Worm (Caenorhabditis elegans) whole organism, late embryonic: ENCODE measurements around the gene F47D12.7.

Source experiments
- C08G9.2 ChIP-seq: sonication (generic microtip); optimal IDR thresholded peaks from 2 replicates; lab custom pipeline; 2016; ENCODE audit warnings: mild to moderate bottlenecking, missing genetic modification characterization, moderate library complexity, missing compliant biosample characterization
- K02D7.2 ChIP-seq: sonication (generic microtip); optimal IDR thresholded peaks from 2 replicates; lab custom pipeline; 2017; ENCODE audit warnings: mild to moderate bottlenecking, missing genetic modification characterization, missing compliant biosample characterization
- K09A11.1 ChIP-seq: sonication (generic microtip); optimal IDR thresholded peaks from 2 replicates; lab custom pipeline; 2017; ENCODE audit warnings: antibody characterized with exemption, mild to moderate bottlenecking, missing genetic modification characterization, missing compliant biosample characterization; ENCODE audit not compliant: insufficient read depth
- ceh-18 ChIP-seq: sonication (generic microtip); optimal IDR thresholded peaks from 2 replicates; lab custom pipeline; 2016; ENCODE audit warnings: missing genetic modification characterization, missing compliant biosample characterization
- ceh-19 ChIP-seq: fragments of 200-800 bp; sonication (Bioruptor generic); optimal IDR thresholded peaks from 2 replicates; lab custom pipeline; 2018; ENCODE audit warnings: mild to moderate bottlenecking, missing genetic modification characterization, missing compliant biosample characterization
- ceh-2 ChIP-seq: sonication (generic microtip); optimal IDR thresholded peaks from 2 replicates; lab custom pipeline; 2016; ENCODE audit warnings: missing genotype, missing genetic modification characterization, missing compliant biosample characterization
- ceh-22 ChIP-seq: sonication (generic microtip); optimal IDR thresholded peaks from 2 replicates; lab custom pipeline; 2017; ENCODE audit warnings: missing biosample characterization, missing genetic modification characterization
- ceh-24 ChIP-seq: sonication (generic microtip); optimal IDR thresholded peaks from 2 replicates; lab custom pipeline; 2016; ENCODE audit warnings: mild to moderate bottlenecking, missing genetic modification characterization, missing compliant biosample characterization
- ceh-30 ChIP-seq: fragments of 150-350 bp; optimal IDR thresholded peaks from 2 replicates; lab custom pipeline; 2014; ENCODE audit warnings: missing biosample characterization, missing genetic modification characterization
- ceh-31 ChIP-seq: sonication (generic microtip); optimal IDR thresholded peaks from 2 replicates; lab custom pipeline; 2016; ENCODE audit warnings: missing genetic modification characterization, missing compliant biosample characterization
- ceh-6 ChIP-seq: fragments of 200-800 bp; sonication (Bioruptor generic); optimal IDR thresholded peaks from 2 replicates; lab custom pipeline; 2018; ENCODE audit warnings: mild to moderate bottlenecking, missing genetic modification characterization, missing compliant biosample characterization
- ceh-9 ChIP-seq: sonication (generic microtip); optimal IDR thresholded peaks from 2 replicates; lab custom pipeline; 2016; ENCODE audit warnings: mild to moderate bottlenecking, missing genetic modification characterization, inconsistent platforms, missing compliant biosample characterization
- dmd-4 ChIP-seq: sonication (generic microtip); optimal IDR thresholded peaks from 2 replicates; lab custom pipeline; 2016; ENCODE audit warnings: borderline replicate concordance, missing genetic modification characterization, missing compliant biosample characterization
- dve-1 ChIP-seq: sonication (generic microtip); optimal IDR thresholded peaks from 2 replicates; lab custom pipeline; 2017; ENCODE audit warnings: antibody characterized with exemption, mild to moderate bottlenecking, missing genetic modification characterization, missing compliant biosample characterization
- elt-2 ChIP-seq: sonication (generic microtip); optimal IDR thresholded peaks from 2 replicates; lab custom pipeline; 2016; ENCODE audit warnings: missing genetic modification reagents, missing genetic modification characterization, missing compliant biosample characterization
- elt-4 ChIP-seq: sonication (generic microtip); optimal IDR thresholded peaks from 2 replicates; lab custom pipeline; 2016; ENCODE audit warnings: missing genetic modification characterization, missing compliant biosample characterization
- ets-4 ChIP-seq: sonication (generic microtip); optimal IDR thresholded peaks from 2 replicates; lab custom pipeline; 2016; ENCODE audit warnings: missing genetic modification characterization, missing compliant biosample characterization
- fkh-10 ChIP-seq: fragments of 150-350 bp; optimal IDR thresholded peaks from 2 replicates; lab custom pipeline; 2014; ENCODE audit warnings: missing biosample characterization, missing genetic modification reagents, missing genetic modification characterization
- gmeb-2 ChIP-seq: sonication (generic microtip); optimal IDR thresholded peaks from 2 replicates; lab custom pipeline; 2016; ENCODE audit warnings: missing genetic modification characterization, inconsistent platforms, missing compliant biosample characterization
- hlh-13 ChIP-seq: fragments of 200-800 bp; sonication (Bioruptor generic); optimal IDR thresholded peaks from 2 replicates; lab custom pipeline; 2018; ENCODE audit warnings: mild to moderate bottlenecking, missing genetic modification characterization, missing compliant biosample characterization
- hlh-15 ChIP-seq: sonication (generic microtip); optimal IDR thresholded peaks from 2 replicates; lab custom pipeline; 2016; ENCODE audit warnings: missing genetic modification characterization, missing compliant biosample characterization
- hlh-30 ChIP-seq: sonication (generic microtip); optimal IDR thresholded peaks from 2 replicates; lab custom pipeline; 2017; ENCODE audit warnings: antibody characterized with exemption, missing genetic modification characterization, missing compliant biosample characterization; ENCODE audit not compliant: insufficient read depth
- hlh-6 ChIP-seq: sonication (generic microtip); optimal IDR thresholded peaks from 2 replicates; lab custom pipeline; 2016; ENCODE audit warnings: missing genotype, missing genetic modification characterization, missing compliant biosample characterization
- lim-6 ChIP-seq: sonication (generic microtip); optimal IDR thresholded peaks from 2 replicates; lab custom pipeline; 2016; ENCODE audit warnings: missing genetic modification characterization, missing compliant biosample characterization
- lin-11 ChIP-seq: fragments of 200-800 bp; sonication (Bioruptor generic); optimal IDR thresholded peaks from 2 replicates; lab custom pipeline; 2018; ENCODE audit warnings: mild to moderate bottlenecking, missing genetic modification characterization, missing compliant biosample characterization
- madf-2 ChIP-seq: sonication (generic microtip); optimal IDR thresholded peaks from 2 replicates; lab custom pipeline; 2017; ENCODE audit warnings: missing genetic modification characterization, missing compliant biosample characterization
- mec-3 ChIP-seq: sonication (generic microtip); optimal IDR thresholded peaks from 2 replicates; lab custom pipeline; 2016; ENCODE audit warnings: borderline replicate concordance, missing genetic modification characterization, missing compliant biosample characterization
- nfya-1 ChIP-seq: sonication (generic microtip); optimal IDR thresholded peaks from 2 replicates; lab custom pipeline; 2017; ENCODE audit warnings: missing genetic modification characterization, mild to moderate bottlenecking, missing compliant biosample characterization, antibody characterized with exemption, moderate library complexity
- nhr-11 ChIP-seq: fragments of 150-350 bp; optimal IDR thresholded peaks from 2 replicates; lab custom pipeline; 2014; ENCODE audit warnings: missing biosample characterization, missing genetic modification characterization
- npax-4 ChIP-seq: sonication (generic microtip); optimal IDR thresholded peaks from 2 replicates; lab custom pipeline; 2016; ENCODE audit warnings: missing genetic modification characterization, missing compliant biosample characterization
- pax-1 ChIP-seq: fragments of 150-350 bp; optimal IDR thresholded peaks from 2 replicates; lab custom pipeline; 2014; ENCODE audit warnings: missing biosample characterization, missing genetic modification characterization
- pha-2 ChIP-seq: sonication (generic microtip); optimal IDR thresholded peaks from 2 replicates; lab custom pipeline; 2017; ENCODE audit warnings: mild to moderate bottlenecking, missing genetic modification characterization, missing compliant biosample characterization
- pha-4 ChIP-seq: fragments of 150-350 bp; optimal IDR thresholded peaks from 2 replicates; lab custom pipeline; 2018; ENCODE audit warnings: missing biosample characterization, missing genetic modification reagents, missing genetic modification characterization
- ref-2 ChIP-seq: sonication (generic microtip); optimal IDR thresholded peaks from 2 replicates; lab custom pipeline; 2016; ENCODE audit warnings: missing genetic modification characterization, missing compliant biosample characterization
- syd-9 ChIP-seq: sonication (generic microtip); optimal IDR thresholded peaks from 2 replicates; lab custom pipeline; 2016; ENCODE audit warnings: mild to moderate bottlenecking, missing genetic modification characterization, moderate library complexity, missing compliant biosample characterization
- tbx-2 ChIP-seq: sonication (generic microtip); optimal IDR thresholded peaks from 2 replicates; lab custom pipeline; 2016; ENCODE audit warnings: missing genetic modification characterization, missing compliant biosample characterization
- tbx-7 ChIP-seq: sonication (generic microtip); optimal IDR thresholded peaks from 2 replicates; lab custom pipeline; 2016; ENCODE audit warnings: missing genotype, missing genetic modification characterization, missing compliant biosample characterization
- ttx-3 ChIP-seq: sonication (generic microtip); optimal IDR thresholded peaks from 2 replicates; lab custom pipeline; 2016; ENCODE audit warnings: missing genetic modification reagents, missing genetic modification characterization, missing compliant biosample characterization
- unc-3 ChIP-seq, 2 experiments: fragments of 200-800 bp in 1 of 2; sonication (Bioruptor generic) in 1 of 2; sonication (generic microtip) in 1 of 2; conservative IDR thresholded peaks in 1 of 2; optimal IDR thresholded peaks in 1 of 2; 2 replicates each; pipeline versions ENCODE4 v1.3.6 to Lab custom; 2016 to 2022; ENCODE audit warnings: missing compliant biosample characterization in 2 of 2, missing genetic modification characterization in 2 of 2, missing genetic modification reagents in 1 of 2
- unc-42 ChIP-seq: sonication (generic microtip); optimal IDR thresholded peaks from 2 replicates; lab custom pipeline; 2016; ENCODE audit warnings: missing genotype, missing genetic modification characterization, missing compliant biosample characterization
- unc-55 ChIP-seq: sonication (generic microtip); optimal IDR thresholded peaks from 2 replicates; lab custom pipeline; 2017; ENCODE audit warnings: missing biosample characterization, missing genetic modification reagents, missing genetic modification characterization
- zip-5 ChIP-seq: sonication (generic microtip); optimal IDR thresholded peaks from 2 replicates; lab custom pipeline; 2016; ENCODE audit warnings: missing genetic modification characterization, missing compliant biosample characterization

F47D12.7 gene

ce11 chrIII:6301685-6302084, 5.9 kb upstream of the F47D12.7 start:
- TF ChIP-seq nfya-1: peak; percentile 23

ce11 chrIII:6300297-6300696, 4.5 kb upstream of the F47D12.7 start:
- TF ChIP-seq ceh-22 (tag; lab: Kevin White, UChicago): no peak
- TF ChIP-seq ceh-31 (tag; lab: Kevin White, UChicago): no peak
- no peak for TF ChIP-seq tbx-2 (tag; lab: Kevin White, UChicago)
- no peak for TF ChIP-seq ceh-19
- TF ChIP-seq pha-2 (tag; lab: Kevin White, UChicago): no peak
- no peak for TF ChIP-seq hlh-30 (tag; lab: Kevin White, UChicago)
- TF ChIP-seq dve-1 (tag; lab: Kevin White, UChicago): no peak
- no peak for TF ChIP-seq K09A11.1 (tag; lab: Kevin White, UChicago)
- TF ChIP-seq ceh-30 (tag; lab: Kevin White, UChicago): no peak
- TF ChIP-seq pha-4: no peak
- TF ChIP-seq npax-4 (tag; lab: Kevin White, UChicago): no peak
- no peak for TF ChIP-seq pax-1 (tag; lab: Kevin White, UChicago)
- TF ChIP-seq fkh-10 (GFP tag; lab: Kevin White, UChicago): no peak

ce11 chrIII:6298131-6298530, 2.3 kb upstream of the F47D12.7 start, which contains the start of gene F47D12.3:
F47D12.3 (plus strand) TSS chrIII:6298461.
- TF ChIP-seq unc-3 (GFP tag; conservative IDR thresholded peaks at IDR 0.05; lab: Robert Waterston, UW): no peak
- TF ChIP-seq unc-3 (tag; optimal IDR thresholded peaks at IDR 0.05; lab: Kevin White, UChicago): no peak
- no peak for TF ChIP-seq ceh-9 (tag; lab: Kevin White, UChicago)
- TF ChIP-seq hlh-6: no peak
- TF ChIP-seq unc-42 (tag; lab: Kevin White, UChicago): no peak
- TF ChIP-seq hlh-15 (tag; lab: Kevin White, UChicago): no peak
- no peak for TF ChIP-seq ceh-6 (GFP tag; lab: Kevin White, UChicago)
- no peak for TF ChIP-seq ceh-30 (tag; lab: Kevin White, UChicago)
- no peak for TF ChIP-seq madf-2 (tag; lab: Kevin White, UChicago)
- TF ChIP-seq ceh-24 (tag; lab: Kevin White, UChicago): no peak
- no peak for TF ChIP-seq dmd-4 (tag; lab: Kevin White, UChicago)
- no peak for TF ChIP-seq zip-5 (tag; lab: Kevin White, UChicago)
- no peak for TF ChIP-seq ets-4

ce11 chrIII:6297599-6297998, 1.8 kb upstream of the F47D12.7 start:
- TF ChIP-seq C08G9.2 (tag; lab: Kevin White, UChicago) (no peak), ceh-9 (tag; lab: Kevin White, UChicago) (no peak), dmd-4 (tag; lab: Kevin White, UChicago) (no peak), syd-9 (no peak), ceh-2 (tag; lab: Kevin White, UChicago) (no peak), lin-11 (no peak), hlh-6 (no peak), ceh-18 (tag; lab: Kevin White, UChicago) (no peak), tbx-2 (tag; lab: Kevin White, UChicago) (no peak)

ce11 chrIII:6290469-6291182, 5.2 kb downstream of the F47D12.7 start:
- TF ChIP-seq ttx-3 (tag; lab: Kevin White, UChicago): no peak
- TF ChIP-seq ceh-30 (tag; lab: Kevin White, UChicago): no peak
- TF ChIP-seq nhr-11 (tag; lab: Kevin White, UChicago): no peak
- TF ChIP-seq pha-4: no peak
- no peak for TF ChIP-seq ets-4
- TF ChIP-seq dve-1 (tag; lab: Kevin White, UChicago): no peak
- TF ChIP-seq lim-6: no peak
- no peak for TF ChIP-seq ref-2
- TF ChIP-seq ceh-22 (tag; lab: Kevin White, UChicago): no peak
- no peak for TF ChIP-seq tbx-7 (tag; lab: Kevin White, UChicago)
- no peak for TF ChIP-seq K02D7.2 (tag; lab: Kevin White, UChicago)
- no peak for TF ChIP-seq elt-2 (tag; lab: Kevin White, UChicago)
- no peak for TF ChIP-seq ceh-18 (tag; lab: Kevin White, UChicago)
- no peak for TF ChIP-seq gmeb-2
- no peak for TF ChIP-seq zip-5 (tag; lab: Kevin White, UChicago)
- no peak for TF ChIP-seq elt-4 (tag; lab: Kevin White, UChicago)
- no peak for TF ChIP-seq npax-4 (tag; lab: Kevin White, UChicago)
- TF ChIP-seq mec-3 (tag; lab: Kevin White, UChicago): no peak
- no peak for TF ChIP-seq unc-55 (GFP tag; lab: Kevin White, UChicago)
- TF ChIP-seq hlh-13: no peak
